Worm (Caenorhabditis elegans) whole organism, late embryonic: ENCODE data around the gene ncr-1.

ENCODE experiments used
- K09A11.1 ChIP-seq: sonication (generic microtip); optimal IDR thresholded peaks from 2 replicates; lab custom pipeline; 2017; ENCODE audit warnings: antibody characterized with exemption, mild to moderate bottlenecking, missing genetic modification characterization, missing compliant biosample characterization; ENCODE audit not compliant: insufficient read depth
- ceh-22 ChIP-seq: sonication (generic microtip); optimal IDR thresholded peaks from 2 replicates; lab custom pipeline; 2017; ENCODE audit warnings: missing biosample characterization, missing genetic modification characterization
- ceh-48 ChIP-seq: sonication (generic microtip); optimal IDR thresholded peaks from 2 replicates; lab custom pipeline; 2016; ENCODE audit warnings: missing genetic modification characterization, inconsistent platforms, missing compliant biosample characterization
- ceh-9 ChIP-seq: sonication (generic microtip); optimal IDR thresholded peaks from 2 replicates; lab custom pipeline; 2016; ENCODE audit warnings: mild to moderate bottlenecking, missing genetic modification characterization, inconsistent platforms, missing compliant biosample characterization
- fkh-10 ChIP-seq: fragments of 150-350 bp; optimal IDR thresholded peaks from 2 replicates; lab custom pipeline; 2014; ENCODE audit warnings: missing biosample characterization, missing genetic modification reagents, missing genetic modification characterization
- nhr-11 ChIP-seq: fragments of 150-350 bp; optimal IDR thresholded peaks from 2 replicates; lab custom pipeline; 2014; ENCODE audit warnings: missing biosample characterization, missing genetic modification characterization
- nhr-232 ChIP-seq: sonication (generic microtip); optimal IDR thresholded peaks from 2 replicates; lab custom pipeline; 2016; ENCODE audit warnings: missing genetic modification characterization, missing compliant biosample characterization
- unc-3 ChIP-seq, 2 experiments: fragments of 200-800 bp in 1 of 2; sonication (Bioruptor generic) in 1 of 2; sonication (generic microtip) in 1 of 2; conservative IDR thresholded peaks in 1 of 2; optimal IDR thresholded peaks in 1 of 2; 2 replicates each; pipeline versions ENCODE4 v1.3.6 to Lab custom; 2016 to 2022; ENCODE audit warnings: missing compliant biosample characterization in 2 of 2, missing genetic modification characterization in 2 of 2, missing genetic modification reagents in 1 of 2
- ztf-16 ChIP-seq: sonication (generic microtip); optimal IDR thresholded peaks from 2 replicates; lab custom pipeline; 2017; ENCODE audit warnings: missing genetic modification characterization, missing compliant biosample characterization

DNA sequence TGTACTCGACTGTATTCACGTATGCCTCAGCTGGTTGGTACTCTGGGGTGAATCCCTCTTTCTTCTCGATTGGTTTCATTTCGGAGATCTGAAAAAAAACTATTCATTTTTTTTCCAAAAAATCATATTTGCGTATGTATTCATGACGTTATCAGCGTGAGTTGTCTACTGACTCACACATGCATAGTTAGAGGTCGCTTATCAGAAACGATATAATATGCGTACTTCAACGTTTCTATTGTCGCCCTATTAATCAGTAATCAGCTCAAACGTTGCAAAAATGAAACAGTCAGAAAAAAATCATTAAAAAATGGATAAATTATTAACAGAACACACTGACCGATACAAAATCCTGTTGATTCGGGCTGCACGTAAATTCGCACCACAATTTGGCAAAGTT lies 10.2 kb downstream of the ncr-1 start:
- TF ChIP-seq ceh-9 (tag; lab: Kevin White, UChicago) (no peak), unc-3 (GFP tag; conservative IDR thresholded peaks at IDR 0.05; lab: Robert Waterston, UW) (no peak), unc-3 (tag; optimal IDR thresholded peaks at IDR 0.05; lab: Kevin White, UChicago) (no peak), K09A11.1 (no peak), ceh-22 (tag; lab: Kevin White, UChicago) (no peak), nhr-11 (tag; lab: Kevin White, UChicago) (no peak), nhr-232 (tag; lab: Kevin White, UChicago) (no peak), fkh-10 (no peak), ztf-16 (tag; lab: Kevin White, UChicago) (no peak), ceh-48 (tag; lab: Kevin White, UChicago) (no peak)
